Fruit fly (Drosophila melanogaster): ENCODE data around the gene ftz-f1.
A peak's percentile ranks its signal among the peaks of the same experiment; 100 is the strongest.

ftz-f1 gene

dm6 chr3L:18789203-18790018, 11.7 kb downstream of the ftz-f1 start:
- no peak for TF ChIP-seq D1 (tag; optimal IDR thresholded peaks at IDR 0.05)
- TF ChIP-seq CG17806 (tag; optimal IDR thresholded peaks at IDR 0.05), result no peak
- TF ChIP-seq Pif1B (GFP tag; optimal IDR thresholded peaks at IDR 0.05), result no peak
- peak; percentile 43; the same call in 1 of the 3 replicates for TF ChIP-seq CG4496 (GFP tag; IDR thresholded peaks at IDR 0.05)
- TF ChIP-seq Pif1A (GFP tag; optimal IDR thresholded peaks at IDR 0.05), result no peak
- no peak for TF ChIP-seq CG10348 (GFP tag; IDR thresholded peaks at IDR 0.05)
- 0 out of 2 replicates have a peak, but pooled peaks have one; percentile 6 for TF ChIP-seq rn (GFP tag; IDR thresholded peaks at IDR 0.05)
- TF ChIP-seq EcR (GFP tag; optimal IDR thresholded peaks at IDR 0.05), result no peak
- peak; percentile 80 for TF ChIP-seq CG32121 (GFP tag; IDR thresholded peaks at IDR 0.05)
- TF ChIP-seq Ets98B (GFP tag; IDR thresholded peaks at IDR 0.05), result no peak; the same call in 1 of the 2 replicates
- no peak for TF ChIP-seq CG8301 (tag; optimal IDR thresholded peaks at IDR 0.05)
- TF ChIP-seq gl (tag; optimal IDR thresholded peaks at IDR 0.05), result no peak
- TF ChIP-seq CG9948 (tag; optimal IDR thresholded peaks at IDR 0.05), result no peak
- TF ChIP-seq CG13204 (GFP tag; optimal IDR thresholded peaks at IDR 0.05), result no peak
- no peak for TF ChIP-seq CG8159 (tag; optimal IDR thresholded peaks at IDR 0.05)
- no peak for TF ChIP-seq CG34367 (tag; optimal IDR thresholded peaks at IDR 0.05)
- no peak for TF ChIP-seq CG15710 (tag; optimal IDR thresholded peaks at IDR 0.05)
- no peak for TF ChIP-seq CG14655 (GFP tag; optimal IDR thresholded peaks at IDR 0.05)
- no peak for TF ChIP-seq Snoo (tag; optimal IDR thresholded peaks at IDR 0.05)
- TF ChIP-seq CG12605 (GFP tag; IDR thresholded peaks at IDR 0.05), result peak; percentile 20; the same call in 1 of the 2 replicates
- peak; percentile 77 for TF ChIP-seq fd96Ca (GFP tag; IDR thresholded peaks at IDR 0.05)

dm6 chr3L:18787882-18788281, 13.2 kb downstream of the ftz-f1 start:
- TF ChIP-seq CG8301 (tag; optimal IDR thresholded peaks at IDR 0.05) (no peak), CG9948 (tag; optimal IDR thresholded peaks at IDR 0.05) (no peak), CG8159 (tag; optimal IDR thresholded peaks at IDR 0.05) (no peak), CG14655 (GFP tag; optimal IDR thresholded peaks at IDR 0.05) (no peak)

- TF ChIP-seq CG9948 (tag; optimal IDR thresholded peaks at IDR 0.05), result no peak
- TF ChIP-seq CG4496 (GFP tag; IDR thresholded peaks at IDR 0.05), result peak; percentile 65; the same call in 2 of the 3 replicates
- TF ChIP-seq EcR (GFP tag; optimal IDR thresholded peaks at IDR 0.05), result no peak
- TF ChIP-seq gl (tag; optimal IDR thresholded peaks at IDR 0.05), result no peak
- TF ChIP-seq CG10348 (GFP tag; IDR thresholded peaks at IDR 0.05), result no peak
- no peak for TF ChIP-seq CG13204 (GFP tag; optimal IDR thresholded peaks at IDR 0.05)
- TF ChIP-seq rn (GFP tag; IDR thresholded peaks at IDR 0.05), result no peak; the same call in 1 of the 2 replicates
- TF ChIP-seq CG8301 (tag; optimal IDR thresholded peaks at IDR 0.05), result peak; percentile 23
- TF ChIP-seq CG34367 (tag; optimal IDR thresholded peaks at IDR 0.05), result no peak
- TF ChIP-seq CG12605 (GFP tag; IDR thresholded peaks at IDR 0.05), result peak; percentile 64
- no peak for TF ChIP-seq CG8159 (tag; optimal IDR thresholded peaks at IDR 0.05)
- TF ChIP-seq Snoo (tag; optimal IDR thresholded peaks at IDR 0.05), result no peak
- no peak for TF ChIP-seq CG15710 (tag; optimal IDR thresholded peaks at IDR 0.05)
- TF ChIP-seq CG14655 (GFP tag; optimal IDR thresholded peaks at IDR 0.05), result peak; percentile 50
- TF ChIP-seq CG32121 (GFP tag; IDR thresholded peaks at IDR 0.05), result peak; percentile 87
- peak; percentile 83 for TF ChIP-seq Ets98B (GFP tag; IDR thresholded peaks at IDR 0.05)
- TF ChIP-seq Pif1A (GFP tag; optimal IDR thresholded peaks at IDR 0.05), result no peak
- no peak for TF ChIP-seq Pif1B (GFP tag; optimal IDR thresholded peaks at IDR 0.05)
- TF ChIP-seq fd96Ca (GFP tag; IDR thresholded peaks at IDR 0.05), result peak; percentile 80
- no peak for TF ChIP-seq D1 (tag; optimal IDR thresholded peaks at IDR 0.05)
- TF ChIP-seq CG17806 (tag; optimal IDR thresholded peaks at IDR 0.05), result no peak
Measured at dm6 chr3L:18786427-18787104, 14.5 kb downstream of the ftz-f1 start.

- TF ChIP-seq CG4496 (GFP tag; IDR thresholded peaks at IDR 0.05), result no peak
- no peak for TF ChIP-seq Snoo (tag; optimal IDR thresholded peaks at IDR 0.05)
- TF ChIP-seq rn (GFP tag; IDR thresholded peaks at IDR 0.05), result no peak
- no peak for TF ChIP-seq EcR (GFP tag; optimal IDR thresholded peaks at IDR 0.05)
- no peak for TF ChIP-seq CG17806 (tag; optimal IDR thresholded peaks at IDR 0.05)
Measured at dm6 chr3L:18786066-18786426, 15.1 kb downstream of the ftz-f1 start.

dm6 chr3L:18784562-18784961, 16.5 kb downstream of the ftz-f1 start:
- TF ChIP-seq CG15710 (tag; optimal IDR thresholded peaks at IDR 0.05) (no peak), CG12605 (GFP tag; IDR thresholded peaks at IDR 0.05) (no peak), rn (GFP tag; IDR thresholded peaks at IDR 0.05) (no peak), CG34367 (tag; optimal IDR thresholded peaks at IDR 0.05) (no peak), Pif1A (GFP tag; optimal IDR thresholded peaks at IDR 0.05) (no peak), CG14655 (GFP tag; optimal IDR thresholded peaks at IDR 0.05) (no peak), CG8301 (tag; optimal IDR thresholded peaks at IDR 0.05) (no peak), Pif1B (GFP tag; optimal IDR thresholded peaks at IDR 0.05) (no peak), CG8159 (tag; optimal IDR thresholded peaks at IDR 0.05) (no peak), Snoo (tag; optimal IDR thresholded peaks at IDR 0.05) (no peak), D1 (tag; optimal IDR thresholded peaks at IDR 0.05) (no peak), Ets98B (GFP tag; IDR thresholded peaks at IDR 0.05) (no peak), CG32121 (GFP tag; IDR thresholded peaks at IDR 0.05) (peak; percentile 60), CG4496 (GFP tag; IDR thresholded peaks at IDR 0.05) (peak; percentile 78), CG17806 (tag; optimal IDR thresholded peaks at IDR 0.05) (no peak), EcR (GFP tag; optimal IDR thresholded peaks at IDR 0.05) (no peak), CG9948 (tag; optimal IDR thresholded peaks at IDR 0.05) (no peak), CG13204 (GFP tag; optimal IDR thresholded peaks at IDR 0.05) (no peak), gl (tag; optimal IDR thresholded peaks at IDR 0.05) (no peak), fd96Ca (GFP tag; IDR thresholded peaks at IDR 0.05) (peak; percentile 59; the same call in 2 of the 3 replicates), CG10348 (GFP tag; IDR thresholded peaks at IDR 0.05) (no peak)
